Fruit fly (Drosophila melanogaster) whole organism, adult: ENCODE data around the gene CG34125.

Source experiments
- CG11617 ChIP-seq: fragments of 200-800 bp; sonication (Bioruptor generic); optimal IDR thresholded peaks from 2 replicates; lab custom pipeline; 2017; ENCODE audit warnings: mild to moderate bottlenecking, missing biosample characterization, missing genetic modification reagents, missing genetic modification characterization
- CG14711 ChIP-seq: fragments of 200-800 bp; sonication (Bioruptor generic); optimal IDR thresholded peaks from 2 replicates; lab custom pipeline; 2018; ENCODE audit warnings: missing biosample characterization, mild to moderate bottlenecking, missing genetic modification characterization, moderate library complexity
- CG1620 ChIP-seq: fragments of 200-800 bp; sonication (Bioruptor generic); optimal IDR thresholded peaks from 2 replicates; lab custom pipeline; 2016; ENCODE audit warnings: missing biosample characterization, missing genetic modification characterization
- CG33017 ChIP-seq: fragments of 200-800 bp; sonication (Bioruptor generic); optimal IDR thresholded peaks from 2 replicates; lab custom pipeline; 2018; ENCODE audit warnings: missing biosample characterization, mild to moderate bottlenecking, missing genetic modification characterization, moderate library complexity
- Clk ChIP-seq: fragments of 200-800 bp; sonication (Bioruptor generic); optimal IDR thresholded peaks from 2 replicates; lab custom pipeline; 2017; ENCODE audit warnings: missing biosample characterization, missing genetic modification characterization
- Crg-1 ChIP-seq: fragments of 200-800 bp; sonication (Bioruptor generic); optimal IDR thresholded peaks from 2 replicates; lab custom pipeline; 2016; ENCODE audit warnings: missing biosample characterization, missing genetic modification characterization
- Mnt ChIP-seq: fragments of 200-800 bp; sonication (Bioruptor generic); optimal IDR thresholded peaks from 2 replicates; lab custom pipeline; 2016; ENCODE audit warnings: missing biosample characterization, mild to moderate bottlenecking, missing genetic modification characterization
- bab1 ChIP-seq: fragments of 200-800 bp; sonication (Bioruptor generic); optimal IDR thresholded peaks from 3 replicates; lab custom pipeline; 2019; ENCODE audit warnings: missing biosample characterization, mild to moderate bottlenecking, missing genetic modification characterization, moderate library complexity
- cic ChIP-seq: fragments of 200-800 bp; sonication (Bioruptor generic); optimal IDR thresholded peaks from 2 replicates; lab custom pipeline; 2017; ENCODE audit warnings: missing biosample characterization, mild to moderate bottlenecking, missing genetic modification characterization, moderate library complexity
- kay ChIP-seq: fragments of 200-800 bp; sonication (Bioruptor generic); peaks from one replicate; lab custom pipeline; 2016; ENCODE audit warnings: missing biosample characterization, missing genetic modification characterization, borderline replicate concordance
- ovo ChIP-seq: fragments of 200-800 bp; sonication (Bioruptor generic); optimal IDR thresholded peaks from 2 replicates; lab custom pipeline; 2016; ENCODE audit warnings: missing biosample characterization, missing genetic modification characterization
- pad ChIP-seq: fragments of 200-800 bp; sonication (Bioruptor generic); optimal IDR thresholded peaks from 3 replicates; lab custom pipeline; 2017; ENCODE audit warnings: missing biosample characterization, missing genetic modification characterization, mild to moderate bottlenecking, moderate library complexity, missing genetic modification reagents
- tj ChIP-seq: fragments of 200-800 bp; sonication (Bioruptor generic); optimal IDR thresholded peaks from 3 replicates; lab custom pipeline; 2017; ENCODE audit warnings: missing biosample characterization, mild to moderate bottlenecking, missing genetic modification characterization, moderate library complexity
- toe ChIP-seq: fragments of 200-800 bp; sonication (Bioruptor generic); optimal IDR thresholded peaks from 2 replicates; lab custom pipeline; 2016; ENCODE audit warnings: missing biosample characterization, missing genetic modification characterization

dm6 chr2L:4981278-4981966 lies 15.9 kb downstream of the CG34125 start, which contains the start of the genes CG8892 and CG34126:
- TF ChIP-seq cic (peak; percentile 89), kay (no peak), CG11617 (peak; percentile 99), Clk (peak; percentile 99), pad (GFP tag; lab: Kevin White, UChicago) (peak; percentile 96), Mnt (GFP tag; lab: Kevin White, UChicago) (peak; percentile 97), CG1620 (GFP tag; lab: Kevin White, UChicago) (peak; percentile 99), toe (GFP tag; lab: Kevin White, UChicago) (peak; percentile 99), CG33017 (peak; percentile 96), tj (peak; percentile 90), CG14711 (peak; percentile 95), ovo (GFP tag; lab: Kevin White, UChicago) (peak; percentile 99), Crg-1 (GFP tag; lab: Kevin White, UChicago) (peak; percentile 99), bab1 (GFP tag; lab: Kevin White, UChicago) (peak; percentile 95)
